Fruit fly (Drosophila melanogaster) whole organism, pupa: ENCODE data around the gene dgt6.

ENCODE experiments used
- CG8159 ChIP-seq: fragments of 200-800 bp; sonication (Bioruptor generic); optimal IDR thresholded peaks from 3 replicates; lab custom pipeline; 2018; ENCODE audit warnings: missing biosample characterization, mild to moderate bottlenecking, missing genetic modification characterization, moderate library complexity
- CG8301 ChIP-seq: fragments of 200-800 bp; sonication (Bioruptor generic); optimal IDR thresholded peaks from 2 replicates; lab custom pipeline; 2018; ENCODE audit warnings: missing biosample characterization, mild to moderate bottlenecking, missing genetic modification characterization
- CG9948 ChIP-seq: fragments of 200-800 bp; sonication (Bioruptor generic); optimal IDR thresholded peaks from 2 replicates; lab custom pipeline; 2018; ENCODE audit warnings: missing biosample characterization, mild to moderate bottlenecking, missing genetic modification characterization, moderate library complexity
- D1 ChIP-seq: fragments of 200-800 bp; sonication (Bioruptor generic); optimal IDR thresholded peaks from 2 replicates; lab custom pipeline; 2018; ENCODE audit warnings: missing biosample characterization, mild to moderate bottlenecking, missing genetic modification characterization, moderate library complexity
- EcR ChIP-seq: fragments of 200-800 bp; sonication (Bioruptor generic); optimal IDR thresholded peaks from 3 replicates; lab custom pipeline; 2019; ENCODE audit warnings: missing biosample characterization, missing genetic modification characterization, mild to moderate bottlenecking, moderate library complexity, missing genetic modification reagents
- Pif1A ChIP-seq: fragments of 200-800 bp; sonication (Bioruptor generic); optimal IDR thresholded peaks from 3 replicates; lab custom pipeline; 2016; ENCODE audit warnings: missing biosample characterization, missing genetic modification characterization
- Snoo ChIP-seq: fragments of 200-800 bp; sonication (Bioruptor generic); optimal IDR thresholded peaks from 3 replicates; lab custom pipeline; 2017; ENCODE audit warnings: missing biosample characterization, mild to moderate bottlenecking, missing genetic modification characterization, inconsistent platforms
- gl ChIP-seq: fragments of 200-800 bp; sonication (Bioruptor generic); optimal IDR thresholded peaks from 2 replicates; lab custom pipeline; 2018; ENCODE audit warnings: missing biosample characterization, mild to moderate bottlenecking, missing genetic modification characterization

dm6 chr3R:29151621-29152092, 20.9 kb upstream of the dgt6 start, which contains the start of gene eIF2D:
- TF ChIP-seq Pif1A (GFP tag; lab: Kevin White, UChicago) = no peak
- TF ChIP-seq CG9948 = peak; percentile 20
- TF ChIP-seq gl = no peak
- peak; percentile 61 for TF ChIP-seq CG8301 (tag; lab: Kevin White, UChicago)
- no peak for TF ChIP-seq D1 (tag; lab: Kevin White, UChicago)
- peak; percentile 59 for TF ChIP-seq CG8159 (tag; lab: Kevin White, UChicago)
- peak; percentile 49 for TF ChIP-seq Snoo (tag; lab: Kevin White, UChicago)
- TF ChIP-seq EcR = no peak
